Worm (Caenorhabditis elegans) whole organism, midembryonic: ENCODE data around the gene C14C6.8.

Experiments
- T22C8.4 ChIP-seq: fragments of 200-800 bp; sonication (Bioruptor generic); IDR thresholded peaks from 2 replicates; pipeline ENCODE4 v1.3.6; 2022; ENCODE audit warnings: missing genetic modification characterization, missing compliant biosample characterization
- cog-1 ChIP-seq: sonication (generic microtip); optimal IDR thresholded peaks from 2 replicates; lab custom pipeline; 2016; ENCODE audit warnings: missing genetic modification characterization, missing compliant biosample characterization
- flt-1 ChIP-seq: fragments of 200-800 bp; sonication (Bioruptor generic); IDR thresholded peaks from 2 replicates; pipeline ENCODE4 v1.3.6; 2022; ENCODE audit warnings: missing genetic modification characterization, missing compliant biosample characterization
- klf-2 ChIP-seq: fragments of 200-800 bp; sonication (Bioruptor generic); conservative IDR thresholded peaks from 2 replicates; pipeline ENCODE4 v1.3.6; 2022; ENCODE audit warnings: missing genetic modification reagents, missing genetic modification characterization, missing compliant biosample characterization
- med-1 ChIP-seq: sonication (generic microtip); optimal IDR thresholded peaks from 2 replicates; lab custom pipeline; 2017; ENCODE audit warnings: missing genetic modification characterization, mild to moderate bottlenecking, missing compliant biosample characterization, antibody characterized with exemption, missing genetic modification reagents; ENCODE audit not compliant: insufficient read depth
- ref-1 ChIP-seq: fragments of 200-800 bp; sonication (Bioruptor generic); conservative IDR thresholded peaks from 2 replicates; pipeline ENCODE4 v1.3.6; 2022; ENCODE audit warnings: missing genetic modification reagents, missing genetic modification characterization, missing compliant biosample characterization
- tab-1 ChIP-seq: fragments of 200-800 bp; sonication (Bioruptor generic); IDR thresholded peaks from 2 replicates; pipeline ENCODE4 v1.3.6; 2022; ENCODE audit warnings: missing genetic modification characterization, missing compliant biosample characterization
- ztf-23 ChIP-seq: fragments of 200-800 bp; sonication (Bioruptor generic); IDR thresholded peaks from 2 replicates; pipeline ENCODE4 v1.3.6; 2022; ENCODE audit warnings: missing genetic modification reagents, missing genetic modification characterization, missing compliant biosample characterization
- ztf-29 ChIP-seq: fragments of 200-800 bp; sonication (Bioruptor generic); IDR thresholded peaks from 2 replicates; pipeline ENCODE4 v1.3.6; 2022; ENCODE audit warnings: missing genetic modification reagents, missing genetic modification characterization, missing compliant biosample characterization

C14C6.8 gene

DNA sequence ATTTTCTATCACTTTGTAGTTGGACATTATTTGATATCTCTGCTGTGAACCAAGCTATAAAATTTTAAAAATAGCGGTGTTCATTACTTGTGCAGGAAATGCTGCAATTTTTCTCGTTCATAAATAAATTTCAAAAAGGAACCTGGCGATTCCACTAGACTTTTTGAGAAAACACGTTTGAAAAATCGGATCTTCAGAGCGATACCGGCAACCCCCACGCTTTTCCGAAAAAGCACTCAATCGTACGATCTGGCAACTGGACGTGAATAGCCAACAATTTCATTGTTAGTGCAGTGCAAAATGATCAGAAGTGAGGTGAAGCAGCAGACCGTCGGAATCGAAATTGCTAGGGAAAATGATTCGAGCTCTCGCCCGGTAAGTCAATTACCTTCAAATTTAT is 28.6 kb upstream of the C14C6.8 start, which contains the start of gene nstp-7:
nstp-7 (plus strand) TSS at position 301 of the 400 bp plus-strand sequence.
- no peak for TF ChIP-seq cog-1 (tag; lab: Kevin White, UChicago)

- no peak for TF ChIP-seq klf-2
- TF ChIP-seq tab-1, result no peak
- TF ChIP-seq ztf-23 (GFP tag; lab: Robert Waterston, UW), result no peak
- TF ChIP-seq cog-1 (tag; lab: Kevin White, UChicago), result no peak
- no peak for TF ChIP-seq med-1 (GFP tag; lab: Kevin White, UChicago)
- TF ChIP-seq T22C8.4 (GFP tag; lab: Robert Waterston, UW), result no peak
- no peak for TF ChIP-seq flt-1 (GFP tag; lab: Robert Waterston, UW)
- no peak for TF ChIP-seq ztf-29
- TF ChIP-seq ref-1, result no peak
These were observed 26.0 kb upstream of the C14C6.8 start, which contains the start of gene K06H6.4 for ce11 chrV:578977-579376. Gene K06H6.4, plus strand, starts transcription at chrV:579277.

DNA sequence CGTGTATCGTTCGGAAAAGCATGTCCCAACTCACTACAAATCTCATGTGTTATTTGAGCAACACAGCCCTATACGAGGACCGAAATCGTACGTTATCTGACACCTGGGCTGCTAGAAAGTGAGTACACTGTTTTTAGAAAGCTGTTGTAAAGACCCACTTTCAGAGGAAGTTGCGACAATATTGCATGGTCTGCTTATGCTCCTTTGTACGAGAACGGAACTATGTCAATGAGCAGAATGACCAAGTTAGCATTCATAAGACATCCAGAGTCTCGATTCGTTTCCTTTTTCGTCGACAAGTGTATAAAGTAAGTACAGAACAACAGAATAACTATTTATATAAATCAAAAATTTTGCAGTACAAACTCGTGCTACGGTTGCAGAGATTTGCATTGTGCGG is 24.0 kb upstream of the C14C6.8 start:
- TF ChIP-seq med-1 (GFP tag; lab: Kevin White, UChicago) (no peak), T22C8.4 (GFP tag; lab: Robert Waterston, UW) (no peak), klf-2 (no peak), tab-1 (no peak), ztf-23 (GFP tag; lab: Robert Waterston, UW) (no peak), flt-1 (GFP tag; lab: Robert Waterston, UW) (no peak), ref-1 (no peak), cog-1 (tag; lab: Kevin White, UChicago) (no peak), ztf-29 (no peak)

- no peak for TF ChIP-seq flt-1 (GFP tag; lab: Robert Waterston, UW)
- TF ChIP-seq ref-1, result no peak
- TF ChIP-seq tab-1, result no peak
- no peak for TF ChIP-seq ztf-23 (GFP tag; lab: Robert Waterston, UW)
- TF ChIP-seq cog-1 (tag; lab: Kevin White, UChicago), result no peak
- TF ChIP-seq klf-2, result no peak
- no peak for TF ChIP-seq med-1 (GFP tag; lab: Kevin White, UChicago)
- no peak for TF ChIP-seq T22C8.4 (GFP tag; lab: Robert Waterston, UW)
- TF ChIP-seq ztf-29, result no peak
These were observed 23.1 kb upstream of the C14C6.8 start, which contains the start of gene K06H6.5 for ce11 chrV:576070-576469. Gene K06H6.5, plus strand, starts transcription at chrV:576370.

DNA sequence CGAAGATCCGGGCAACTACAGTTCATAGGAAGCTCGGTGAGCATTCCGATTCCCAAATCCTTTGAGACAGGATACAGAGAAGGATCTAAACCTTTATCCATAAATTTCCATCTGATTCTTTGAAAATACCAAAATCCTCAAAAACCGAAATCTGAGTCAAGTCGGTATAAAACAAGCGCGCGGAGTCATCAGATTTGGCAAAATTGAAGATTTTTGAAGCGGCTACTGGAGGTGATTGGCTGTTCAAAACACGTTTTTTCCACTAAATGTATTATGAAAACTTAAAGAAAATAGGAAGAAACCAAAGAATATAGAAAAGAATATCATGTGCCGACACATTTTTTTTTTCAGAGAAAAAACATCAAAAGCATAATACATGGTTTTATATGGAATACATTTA is 21.7 kb upstream of the C14C6.8 start, which contains the start of gene C14C6.13:
C14C6.13 (minus strand) TSS at position 101 of the 400 bp plus-strand sequence.
- no peak for TF ChIP-seq ref-1
- no peak for TF ChIP-seq klf-2
- no peak for TF ChIP-seq flt-1 (GFP tag; lab: Robert Waterston, UW)
- no peak for TF ChIP-seq cog-1 (tag; lab: Kevin White, UChicago)
- TF ChIP-seq med-1 (GFP tag; lab: Kevin White, UChicago), result no peak
- TF ChIP-seq ztf-23 (GFP tag; lab: Robert Waterston, UW), result no peak
- no peak for TF ChIP-seq T22C8.4 (GFP tag; lab: Robert Waterston, UW)
- TF ChIP-seq ztf-29, result no peak
- TF ChIP-seq tab-1, result no peak

- TF ChIP-seq ztf-23 (GFP tag; lab: Robert Waterston, UW) (no peak), flt-1 (GFP tag; lab: Robert Waterston, UW) (no peak), T22C8.4 (GFP tag; lab: Robert Waterston, UW) (no peak), med-1 (GFP tag; lab: Kevin White, UChicago) (no peak), tab-1 (no peak), ref-1 (no peak), ztf-29 (no peak), klf-2 (no peak), cog-1 (tag; lab: Kevin White, UChicago) (no peak)
These were observed 15.1 kb upstream of the C14C6.8 start, which contains the start of gene sri-72 for ce11 chrV:568105-568504. Gene sri-72, minus strand, starts transcription at chrV:568205.

- TF ChIP-seq ref-1, result no peak
- no peak for TF ChIP-seq cog-1 (tag; lab: Kevin White, UChicago)
- no peak for TF ChIP-seq flt-1 (GFP tag; lab: Robert Waterston, UW)
- no peak for TF ChIP-seq tab-1
- no peak for TF ChIP-seq ztf-23 (GFP tag; lab: Robert Waterston, UW)
- no peak for TF ChIP-seq med-1 (GFP tag; lab: Kevin White, UChicago)
- TF ChIP-seq klf-2, result no peak
- TF ChIP-seq T22C8.4 (GFP tag; lab: Robert Waterston, UW), result no peak
- TF ChIP-seq ztf-29, result no peak
These were observed 13.0 kb upstream of the C14C6.8 start, which contains the start of gene sri-73 for ce11 chrV:565984-566383. Gene sri-73, minus strand, starts transcription at chrV:566084.

DNA sequence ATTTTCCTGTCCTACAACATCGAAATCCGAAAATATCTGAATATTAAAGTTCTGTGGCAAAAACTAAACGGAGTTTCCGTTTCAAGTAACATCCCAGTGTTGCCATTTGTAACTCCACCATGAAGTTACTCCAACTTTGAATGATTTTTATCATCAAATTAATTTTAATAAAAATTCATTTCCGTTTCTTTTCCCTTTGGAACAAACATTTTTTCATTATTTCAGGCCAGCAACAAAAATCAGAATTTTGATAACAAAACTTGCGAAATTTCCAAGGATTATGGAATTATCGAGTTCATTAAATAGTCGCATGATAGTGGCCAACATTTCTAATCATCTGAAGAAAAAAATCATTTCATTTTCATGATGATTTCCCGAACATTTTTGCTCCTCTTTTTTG is 9.9 kb upstream of the C14C6.8 start, which contains the start of gene C14C6.2:
C14C6.2 (plus strand) TSS at position 301 of the 400 bp plus-strand sequence.
- TF ChIP-seq ztf-23 (GFP tag; lab: Robert Waterston, UW) (no peak), med-1 (GFP tag; lab: Kevin White, UChicago) (no peak), ref-1 (no peak)

DNA sequence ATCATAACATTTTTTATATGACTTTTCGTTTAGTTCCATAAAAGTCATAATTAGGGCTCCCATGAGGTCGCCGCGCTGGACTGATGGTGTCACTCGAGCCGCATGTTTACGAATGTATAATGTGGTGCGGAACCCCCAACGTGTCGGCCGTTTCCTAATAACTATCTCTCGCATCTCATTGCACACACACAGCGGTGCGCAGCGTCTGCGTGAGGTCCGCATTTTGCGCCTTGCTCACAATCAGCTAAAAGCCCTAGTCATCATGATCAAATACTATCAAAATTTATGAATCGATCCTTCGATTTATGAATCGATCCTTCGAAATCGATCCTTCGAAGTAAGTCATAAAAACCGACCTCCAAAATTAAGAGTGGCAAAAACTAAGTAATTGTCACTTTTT is 7.0 kb upstream of the C14C6.8 start, which contains the start of gene srx-7:
srx-7 (plus strand) TSS at position 256 of the 400 bp plus-strand sequence.
- TF ChIP-seq T22C8.4 (GFP tag; lab: Robert Waterston, UW) (no peak), flt-1 (GFP tag; lab: Robert Waterston, UW) (no peak), tab-1 (no peak), cog-1 (tag; lab: Kevin White, UChicago) (no peak), med-1 (GFP tag; lab: Kevin White, UChicago) (no peak), klf-2 (no peak), ref-1 (no peak), ztf-29 (no peak), ztf-23 (GFP tag; lab: Robert Waterston, UW) (no peak)

- TF ChIP-seq ref-1, result no peak
These were observed 3.1 kb upstream of the C14C6.8 start, which contains the start of gene srx-8 for ce11 chrV:556055-556454. Gene srx-8, minus strand, starts transcription at chrV:556155.
